Fruit fly (Drosophila melanogaster): ENCODE results near the gene CG12237.

dm6 chrX:19663196-19663858, 20.7 kb upstream of the CG12237 start:
- TF ChIP-seq CG8478 (optimal IDR thresholded peaks at IDR 0.05) (no peak), CTCF (optimal IDR thresholded peaks at IDR 0.05) (no peak)

Measured in S2 (cell line).